Worm (Caenorhabditis elegans): ENCODE results near the gene mrpl-12.

ce11 chrIII:10757540-10757939, 50.0 kb downstream of the mrpl-12 start, which contains the start of gene rnf-113:
- TF ChIP-seq ama-1 (optimal IDR thresholded peaks at IDR 0.05) (no peak), flt-1 (GFP tag; IDR thresholded peaks at IDR 0.05) (no peak), ceh-36 (tag; optimal IDR thresholded peaks at IDR 0.05) (no peak), tbx-37 (GFP tag; conservative IDR thresholded peaks at IDR 0.05) (no peak), pes-1 (GFP tag; IDR thresholded peaks at IDR 0.05) (no peak), tra-4 (tag; optimal IDR thresholded peaks at IDR 0.05) (no peak), hmbx-1 (tag; optimal IDR thresholded peaks at IDR 0.05) (no peak), hnd-1 (tag; optimal IDR thresholded peaks at IDR 0.05) (no peak), tbx-11 (GFP tag; IDR thresholded peaks at IDR 0.05) (no peak)
